Worm (Caenorhabditis elegans): Measurements from ENCODE around the gene adm-4.

DNA sequence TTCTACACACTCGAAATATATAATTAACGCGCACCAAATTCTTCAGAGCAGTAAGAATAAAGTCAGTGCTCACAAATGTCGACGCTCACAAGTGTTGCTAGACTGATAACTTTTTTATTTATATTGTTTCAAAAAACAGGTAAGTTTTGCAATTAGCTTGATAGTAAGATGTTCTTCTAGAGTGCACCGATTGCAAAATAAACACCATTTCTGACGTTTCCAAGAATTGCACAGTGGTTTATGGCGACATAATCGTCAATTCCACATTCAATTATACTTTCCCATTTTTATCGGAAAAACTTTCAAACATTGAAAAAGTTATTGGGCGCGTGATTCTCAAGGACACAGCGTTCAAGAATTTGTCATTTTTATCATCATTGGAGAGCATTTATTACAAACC, 2.3 kb upstream of the adm-4 start:
- no peak for TF ChIP-seq ceh-6 (GFP tag; optimal IDR thresholded peaks at IDR 0.05)
- TF ChIP-seq ama-1 (optimal IDR thresholded peaks at IDR 0.05) = no peak
- no peak for TF ChIP-seq dve-1 (tag; optimal IDR thresholded peaks at IDR 0.05)

Measured in whole organism, late embryonic.